Worm (Caenorhabditis elegans): ENCODE results near the gene srw-129.

Gene srw-129

ce11 chrV:3014185-3014584 is 42.4 kb downstream of the srw-129 start, which contains the start of gene K12D9.1:
Gene K12D9.1, plus strand, starts transcription at chrV:3014485.
- TF ChIP-seq med-1 (GFP tag; optimal IDR thresholded peaks at IDR 0.05; ENCODE audit: insufficient read depth) (no peak), tab-1 (GFP tag; IDR thresholded peaks at IDR 0.05) (no peak), ztf-23 (GFP tag; IDR thresholded peaks at IDR 0.05) (no peak), klf-2 (GFP tag; conservative IDR thresholded peaks at IDR 0.05) (no peak), cog-1 (tag; optimal IDR thresholded peaks at IDR 0.05) (no peak), T22C8.4 (GFP tag; IDR thresholded peaks at IDR 0.05) (no peak), flt-1 (GFP tag; IDR thresholded peaks at IDR 0.05) (no peak)

DNA sequence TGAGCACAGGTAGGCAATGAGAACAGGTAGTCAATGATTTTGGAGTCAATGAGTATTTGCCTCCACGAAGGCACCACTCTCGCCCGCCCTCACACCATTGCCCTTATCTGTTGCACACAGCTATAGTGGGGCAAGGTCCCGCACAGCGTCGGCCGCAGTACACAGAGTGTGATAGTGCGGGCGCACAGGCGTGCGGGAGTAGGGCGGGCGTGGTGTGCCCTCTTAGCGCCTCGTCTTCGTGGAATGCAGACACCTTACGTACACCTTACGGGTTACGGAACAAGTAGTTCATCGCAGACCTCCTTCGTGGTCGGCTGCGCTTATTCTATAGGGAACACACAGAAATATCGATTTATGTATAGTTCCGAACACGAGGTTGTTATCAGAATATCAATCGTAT is 46.2 kb downstream of the srw-129 start:
- TF ChIP-seq ztf-23 (GFP tag; IDR thresholded peaks at IDR 0.05) (no peak), tab-1 (GFP tag; IDR thresholded peaks at IDR 0.05) (no peak), cog-1 (tag; optimal IDR thresholded peaks at IDR 0.05) (no peak), T22C8.4 (GFP tag; IDR thresholded peaks at IDR 0.05) (no peak), med-1 (GFP tag; optimal IDR thresholded peaks at IDR 0.05; ENCODE audit: insufficient read depth) (no peak), ref-1 (GFP tag; conservative IDR thresholded peaks at IDR 0.05) (no peak), ztf-29 (GFP tag; IDR thresholded peaks at IDR 0.05) (no peak), klf-2 (GFP tag; conservative IDR thresholded peaks at IDR 0.05) (no peak)

DNA sequence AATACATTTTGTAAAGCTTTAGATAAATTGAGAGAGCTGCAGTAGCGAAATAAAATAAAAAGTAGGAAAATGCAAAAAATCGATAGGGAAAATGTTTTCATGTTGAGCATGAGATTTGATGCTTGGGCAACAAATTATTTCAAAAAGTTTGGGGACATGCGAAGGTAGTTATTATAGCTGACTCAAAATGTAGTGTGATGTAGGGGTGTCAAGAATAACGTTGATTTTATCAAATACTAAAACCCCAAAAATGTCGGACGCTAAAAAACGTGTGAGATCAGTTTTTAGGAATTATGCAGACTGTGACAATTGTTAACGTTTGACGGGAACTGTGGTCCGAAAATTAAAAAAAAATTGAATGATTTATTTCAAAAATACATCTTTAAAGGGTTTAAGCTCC is 49.6 kb downstream of the srw-129 start, which contains the start of gene irld-12:
Gene irld-12, minus strand, starts transcription at position 101 of the 400 bp plus-strand sequence.
- TF ChIP-seq cog-1 (tag; optimal IDR thresholded peaks at IDR 0.05) = no peak
- TF ChIP-seq T22C8.4 (GFP tag; IDR thresholded peaks at IDR 0.05) = no peak
- TF ChIP-seq klf-2 (GFP tag; conservative IDR thresholded peaks at IDR 0.05) = no peak
- TF ChIP-seq ztf-29 (GFP tag; IDR thresholded peaks at IDR 0.05) = no peak
- TF ChIP-seq flt-1 (GFP tag; IDR thresholded peaks at IDR 0.05) = no peak
- TF ChIP-seq ref-1 (GFP tag; conservative IDR thresholded peaks at IDR 0.05) = no peak
- TF ChIP-seq ztf-23 (GFP tag; IDR thresholded peaks at IDR 0.05) = no peak
- TF ChIP-seq med-1 (GFP tag; optimal IDR thresholded peaks at IDR 0.05; ENCODE audit: insufficient read depth) = no peak
- TF ChIP-seq tab-1 (GFP tag; IDR thresholded peaks at IDR 0.05) = no peak
